Fruit fly (Drosophila melanogaster) whole organism, adult: ENCODE measurements around the gene CG32700.

Experiments
- CG11617 ChIP-seq: fragments of 200-800 bp; sonication (Bioruptor generic); optimal IDR thresholded peaks from 2 replicates; lab custom pipeline; 2017; ENCODE audit warnings: mild to moderate bottlenecking, missing biosample characterization, missing genetic modification reagents, missing genetic modification characterization
- CG12768 ChIP-seq: fragments of 200-800 bp; sonication (Bioruptor generic); optimal IDR thresholded peaks from 2 replicates; lab custom pipeline; 2017; ENCODE audit warnings: missing biosample characterization, missing genetic modification characterization, mild to moderate bottlenecking, moderate library complexity, missing genetic modification reagents
- CG33017 ChIP-seq: fragments of 200-800 bp; sonication (Bioruptor generic); optimal IDR thresholded peaks from 2 replicates; lab custom pipeline; 2018; ENCODE audit warnings: missing biosample characterization, mild to moderate bottlenecking, missing genetic modification characterization, moderate library complexity
- CG7045 ChIP-seq: fragments of 200-800 bp; sonication (Bioruptor generic); optimal IDR thresholded peaks from 2 replicates; lab custom pipeline; 2017; ENCODE audit warnings: missing biosample characterization, mild to moderate bottlenecking, missing genetic modification characterization
- CG7101 ChIP-seq: fragments of 200-800 bp; sonication (Bioruptor generic); optimal IDR thresholded peaks from 2 replicates; lab custom pipeline; 2018; ENCODE audit warnings: missing biosample characterization, mild to moderate bottlenecking, missing genetic modification characterization, moderate library complexity
- Hr96 ChIP-seq: fragments of 200-800 bp; sonication (Bioruptor generic); optimal IDR thresholded peaks from 2 replicates; lab custom pipeline; 2016; ENCODE audit warnings: missing biosample characterization, missing genetic modification characterization
- bab1 ChIP-seq: fragments of 200-800 bp; sonication (Bioruptor generic); optimal IDR thresholded peaks from 3 replicates; lab custom pipeline; 2019; ENCODE audit warnings: missing biosample characterization, mild to moderate bottlenecking, missing genetic modification characterization, moderate library complexity
- cnc ChIP-seq, 2 experiments: fragments of >200 bp; optimal IDR thresholded peaks; 2 replicates each; lab custom pipeline; 2017
- kay ChIP-seq: fragments of 200-800 bp; sonication (Bioruptor generic); peaks from one replicate; lab custom pipeline; 2016; ENCODE audit warnings: missing biosample characterization, missing genetic modification characterization, borderline replicate concordance
- pad ChIP-seq: fragments of 200-800 bp; sonication (Bioruptor generic); optimal IDR thresholded peaks from 3 replicates; lab custom pipeline; 2017; ENCODE audit warnings: missing biosample characterization, missing genetic modification characterization, mild to moderate bottlenecking, moderate library complexity, missing genetic modification reagents
- tj ChIP-seq: fragments of 200-800 bp; sonication (Bioruptor generic); optimal IDR thresholded peaks from 3 replicates; lab custom pipeline; 2017; ENCODE audit warnings: missing biosample characterization, mild to moderate bottlenecking, missing genetic modification characterization, moderate library complexity
- toe ChIP-seq: fragments of 200-800 bp; sonication (Bioruptor generic); optimal IDR thresholded peaks from 2 replicates; lab custom pipeline; 2016; ENCODE audit warnings: missing biosample characterization, missing genetic modification characterization

DNA sequence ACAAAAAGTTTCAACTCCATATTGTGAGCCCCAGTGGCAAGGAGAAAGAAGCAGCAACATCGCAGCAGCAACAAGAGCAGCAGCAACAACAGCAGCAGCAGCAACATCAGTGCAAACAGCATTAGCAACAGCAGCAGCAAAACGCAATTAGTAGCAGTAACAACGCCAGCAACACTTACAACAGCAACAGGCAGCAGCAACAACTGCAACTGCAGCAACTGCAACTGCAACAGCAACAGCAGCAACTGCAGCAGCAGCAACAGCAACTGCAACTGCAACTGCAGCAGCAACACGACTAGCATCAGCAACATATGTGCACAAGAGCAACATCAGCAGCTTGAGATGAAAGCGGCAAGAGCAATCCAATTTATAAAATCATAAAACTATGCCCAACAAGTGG lies 65.5 kb downstream of the CG32700 start:
- TF ChIP-seq cnc (optimal IDR thresholded peaks at IDR 0.05; lab: Kevin White, UChicago) (no peak), CG11617 (GFP tag; lab: Kevin White, UChicago) (no peak), CG7045 (no peak), tj (GFP tag; lab: Kevin White, UChicago) (no peak), pad (GFP tag; lab: Kevin White, UChicago) (no peak), kay (GFP tag; lab: Kevin White, UChicago) (no peak), CG33017 (tag; lab: Kevin White, UChicago) (no peak), toe (GFP tag; lab: Kevin White, UChicago) (no peak), Hr96 (GFP tag; lab: Kevin White, UChicago) (no peak), bab1 (GFP tag; lab: Kevin White, UChicago) (no peak), CG7101 (tag; lab: Kevin White, UChicago) (no peak), CG12768 (GFP tag; lab: Kevin White, UChicago) (no peak)
